Worm (Caenorhabditis elegans) whole organism, L2 larva: ENCODE results near the gene ddx-23.

ENCODE experiments used
- F13H6.1 ChIP-seq: sonication (generic microtip); optimal IDR thresholded peaks from 2 replicates; lab custom pipeline; 2016; ENCODE audit warnings: missing genetic modification characterization, missing compliant biosample characterization
- ama-1 ChIP-seq: fragments of 150-350 bp; optimal IDR thresholded peaks from 2 replicates; lab custom pipeline; 2018; ENCODE audit warnings: inconsistent platforms
- lin-11 ChIP-seq: fragments of 150-350 bp; sonication (generic microtip); optimal IDR thresholded peaks from 2 replicates; lab custom pipeline; 2014; ENCODE audit warnings: missing biosample characterization, missing genetic modification characterization, inconsistent platforms, mixed read lengths
- lin-13 ChIP-seq: fragments of 150-350 bp; optimal IDR thresholded peaks from 2 replicates; lab custom pipeline; 2014; ENCODE audit warnings: missing biosample characterization, missing genetic modification reagents, missing genetic modification characterization
- nhr-10 ChIP-seq: sonication (generic microtip); optimal IDR thresholded peaks from 2 replicates; lab custom pipeline; 2017; ENCODE audit warnings: missing biosample characterization, missing genetic modification characterization
- nhr-11 ChIP-seq: fragments of 150-350 bp; optimal IDR thresholded peaks from 2 replicates; lab custom pipeline; 2014; ENCODE audit warnings: missing biosample characterization, missing genetic modification characterization
- nhr-237 ChIP-seq: fragments of 150-350 bp; optimal IDR thresholded peaks from 2 replicates; lab custom pipeline; 2014; ENCODE audit warnings: missing biosample characterization, missing genetic modification characterization

DNA sequence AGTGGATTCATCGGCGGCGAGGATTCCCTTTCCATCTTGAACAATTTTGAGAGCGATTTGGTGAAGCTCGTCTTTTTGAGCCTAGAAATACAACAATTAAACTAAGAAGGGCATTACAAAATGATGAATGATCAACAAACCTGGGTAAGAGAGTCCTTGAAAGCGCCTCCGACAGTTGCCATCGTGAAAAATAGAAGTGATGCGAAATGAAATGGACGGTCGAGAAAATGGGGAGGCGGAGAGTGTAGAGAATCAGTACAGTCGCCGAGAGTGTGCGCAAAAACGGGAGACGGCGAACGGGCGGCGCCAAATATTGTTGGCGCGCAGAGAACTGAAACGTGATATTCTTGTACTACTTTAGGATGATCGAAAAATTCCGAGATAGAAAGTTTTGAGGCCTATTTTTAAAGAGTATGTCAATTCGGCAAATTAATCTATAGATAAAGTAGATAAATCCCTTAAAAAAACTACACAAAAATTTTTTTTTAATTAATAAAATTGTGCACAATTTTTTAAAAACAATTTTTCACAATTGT is 23.1 kb upstream of the ddx-23 start, which contains the start of gene aldo-2:
- peak; percentile 86 for TF ChIP-seq ama-1 (lab: Kevin White, UChicago)
- TF ChIP-seq nhr-237 = no peak
- no peak for TF ChIP-seq lin-11 (tag; lab: Kevin White, UChicago)
- peak; percentile 15 for TF ChIP-seq F13H6.1
- no peak for TF ChIP-seq nhr-10
- TF ChIP-seq nhr-11 (tag; lab: Kevin White, UChicago) = no peak
- no peak for TF ChIP-seq lin-13
